Worm (Caenorhabditis elegans) whole organism, L1 larva: Measurements from ENCODE around the gene srh-67.
A peak's percentile ranks its signal among the peaks of the same experiment; 100 is the strongest.

Experiments used
- C16A3.4 ChIP-seq: fragments of 150-350 bp; optimal IDR thresholded peaks from 2 replicates; lab custom pipeline; 2014; ENCODE audit warnings: missing biosample characterization, missing genetic modification characterization
- F16B12.6 ChIP-seq: fragments of 150-350 bp; optimal IDR thresholded peaks from 2 replicates; lab custom pipeline; 2014; ENCODE audit warnings: missing biosample characterization, missing genetic modification characterization
- alr-1 ChIP-seq: fragments of 200-800 bp; sonication (Bioruptor generic); optimal IDR thresholded peaks from 2 replicates; lab custom pipeline; 2018; ENCODE audit warnings: borderline replicate concordance, mild to moderate bottlenecking, missing genetic modification characterization, missing compliant biosample characterization
- aly-2 ChIP-seq: fragments of 150-350 bp; optimal IDR thresholded peaks from 2 replicates; lab custom pipeline; 2014; ENCODE audit warnings: missing biosample characterization, missing genetic modification characterization
- ama-1 ChIP-seq: fragments of 150-350 bp; optimal IDR thresholded peaks from 2 replicates; lab custom pipeline; 2014
- blmp-1 ChIP-seq: fragments of 150-350 bp; optimal IDR thresholded peaks from 2 replicates; lab custom pipeline; 2014; ENCODE audit warnings: missing biosample characterization, missing genetic modification characterization
- ceh-63 ChIP-seq: fragments of 200-800 bp; sonication (Bioruptor generic); optimal IDR thresholded peaks from 2 replicates; lab custom pipeline; 2018; ENCODE audit warnings: mild to moderate bottlenecking, missing genetic modification characterization, missing compliant biosample characterization
- ceh-88 ChIP-seq: fragments of 200-800 bp; sonication (Bioruptor generic); IDR thresholded peaks from 2 replicates; pipeline ENCODE4 v1.3.6; 2022; ENCODE audit warnings: missing genetic modification characterization, missing compliant biosample characterization
- dpl-1 ChIP-seq, 3 experiments: fragments of 150-350 bp in 2 of 3; sonication (generic microtip) in 1 of 3; optimal IDR thresholded peaks; 2 replicates each; lab custom pipeline; 2014 to 2017; ENCODE audit warnings: missing biosample characterization in 3 of 3, missing genetic modification characterization in 3 of 3, missing genetic modification reagents in 3 of 3
- dsc-1 ChIP-seq: sonication (generic microtip); optimal IDR thresholded peaks from 2 replicates; lab custom pipeline; 2016; ENCODE audit warnings: mild to moderate bottlenecking, missing genetic modification characterization, missing compliant biosample characterization
- efl-3 ChIP-seq: fragments of 200-800 bp; sonication (Bioruptor generic); optimal IDR thresholded peaks from 2 replicates; lab custom pipeline; 2018; ENCODE audit warnings: mild to moderate bottlenecking, missing genetic modification characterization, missing compliant biosample characterization
- egl-13 ChIP-seq: sonication (generic microtip); optimal IDR thresholded peaks from 2 replicates; lab custom pipeline; 2016; ENCODE audit warnings: missing genotype, missing genetic modification reagents, missing genetic modification characterization, missing compliant biosample characterization
- elt-2 ChIP-seq: sonication (generic microtip); optimal IDR thresholded peaks from 2 replicates; lab custom pipeline; 2016; ENCODE audit warnings: missing genetic modification characterization, mild to moderate bottlenecking, inconsistent platforms, missing compliant biosample characterization, missing genetic modification reagents
- elt-3 ChIP-seq, 6 experiments: fragments of 150-350 bp in 1 of 6; sonication (generic microtip); optimal IDR thresholded peaks; 2 replicates each; lab custom pipeline; 2017 to 2018; ENCODE audit warnings: missing biosample characterization in 6 of 6, missing genetic modification characterization in 6 of 6, inconsistent platforms in 1 of 6
- ets-5 ChIP-seq: fragments of 200-800 bp; sonication (Bioruptor generic); IDR thresholded peaks from 2 replicates; pipeline ENCODE4 v1.3.6; 2022; ENCODE audit warnings: missing genetic modification characterization, missing compliant biosample characterization
- fkh-4 ChIP-seq: sonication (generic microtip); optimal IDR thresholded peaks from 2 replicates; lab custom pipeline; 2016; ENCODE audit warnings: missing compliant biosample characterization, missing genetic modification characterization, borderline replicate concordance
- fos-1 ChIP-seq: fragments of 150-350 bp; optimal IDR thresholded peaks from 2 replicates; lab custom pipeline; 2014; ENCODE audit warnings: missing biosample characterization, missing genetic modification characterization
- grh-1 ChIP-seq: fragments of 200-800 bp; sonication (Bioruptor generic); IDR thresholded peaks from 2 replicates; pipeline ENCODE4 v1.3.6; 2022; ENCODE audit warnings: missing genetic modification reagents, missing genetic modification characterization, missing compliant biosample characterization
- hlh-4 ChIP-seq: sonication (generic microtip); optimal IDR thresholded peaks from 2 replicates; lab custom pipeline; 2016; ENCODE audit warnings: mild to moderate bottlenecking, missing genetic modification characterization, missing compliant biosample characterization
- hpl-2 ChIP-seq: fragments of 150-350 bp; optimal IDR thresholded peaks from 2 replicates; lab custom pipeline; 2014; ENCODE audit warnings: missing biosample characterization, missing genetic modification reagents, missing genetic modification characterization
- irx-1 ChIP-seq: sonication (generic microtip); optimal IDR thresholded peaks from 2 replicates; lab custom pipeline; 2016; ENCODE audit warnings: missing genetic modification characterization, missing compliant biosample characterization
- isw-1 ChIP-seq: fragments of 200-800 bp; sonication (Bioruptor generic); IDR thresholded peaks from 2 replicates; pipeline ENCODE4 v1.3.6; 2022; ENCODE audit warnings: missing genetic modification characterization, missing compliant biosample characterization
- jun-1 ChIP-seq: fragments of 150-350 bp; optimal IDR thresholded peaks from 2 replicates; lab custom pipeline; 2014; ENCODE audit warnings: missing biosample characterization, missing genetic modification reagents, missing genetic modification characterization
- lin-13 ChIP-seq: fragments of 150-350 bp; optimal IDR thresholded peaks from 2 replicates; lab custom pipeline; 2014; ENCODE audit warnings: missing biosample characterization, missing genetic modification reagents, missing genetic modification characterization
- lin-35 ChIP-seq, 2 experiments: fragments of 150-350 bp; optimal IDR thresholded peaks; 2 replicates each; lab custom pipeline; 2014; ENCODE audit warnings: missing biosample characterization in 2 of 2, missing genetic modification characterization in 2 of 2, missing genetic modification reagents in 2 of 2
- lsy-2 ChIP-seq, 2 experiments: fragments of 150-350 bp; optimal IDR thresholded peaks; 2 replicates each; lab custom pipeline; 2014; ENCODE audit warnings: missing biosample characterization in 2 of 2, missing genetic modification characterization in 2 of 2
- mep-1 ChIP-seq: fragments of 150-350 bp; optimal IDR thresholded peaks from 2 replicates; lab custom pipeline; 2014; ENCODE audit warnings: missing biosample characterization, missing genetic modification characterization
- nhr-12 ChIP-seq: sonication (generic microtip); optimal IDR thresholded peaks from 2 replicates; lab custom pipeline; 2017; ENCODE audit warnings: missing biosample characterization, missing genetic modification characterization
- nhr-19 ChIP-seq: fragments of 200-800 bp; sonication (Bioruptor generic); conservative IDR thresholded peaks from 2 replicates; pipeline ENCODE4 v1.3.6; 2022; ENCODE audit warnings: missing genetic modification characterization, missing compliant biosample characterization
- nhr-237 ChIP-seq: fragments of 150-350 bp; optimal IDR thresholded peaks from 2 replicates; lab custom pipeline; 2014; ENCODE audit warnings: missing biosample characterization, missing genetic modification characterization
- nhr-28 ChIP-seq: fragments of 150-350 bp; optimal IDR thresholded peaks from 2 replicates; lab custom pipeline; 2014; ENCODE audit warnings: missing biosample characterization, missing genetic modification characterization
- nhr-71 ChIP-seq: sonication (generic microtip); optimal IDR thresholded peaks from 2 replicates; lab custom pipeline; 2016; ENCODE audit warnings: mild to moderate bottlenecking, missing genetic modification characterization, moderate library complexity, missing compliant biosample characterization
- nhr-76 ChIP-seq: sonication (generic microtip); optimal IDR thresholded peaks from 2 replicates; lab custom pipeline; 2017; ENCODE audit warnings: missing biosample characterization, missing genetic modification characterization
- nhr-85 ChIP-seq: sonication (generic microtip); peaks from one replicate; lab custom pipeline; 2016; ENCODE audit warnings: missing genetic modification characterization, inconsistent platforms, missing compliant biosample characterization
- nhr-90 ChIP-seq: sonication (generic microtip); optimal IDR thresholded peaks from 2 replicates; lab custom pipeline; 2016; ENCODE audit warnings: mild to moderate bottlenecking, missing genetic modification characterization, missing compliant biosample characterization; ENCODE audit not compliant: poor library complexity
- pax-3 ChIP-seq: fragments of 200-800 bp; sonication (Bioruptor generic); optimal IDR thresholded peaks from 2 replicates; lab custom pipeline; 2018; ENCODE audit warnings: mild to moderate bottlenecking, missing genetic modification characterization, moderate library complexity, missing compliant biosample characterization
- skn-1 ChIP-seq: fragments of 150-350 bp; optimal IDR thresholded peaks from 2 replicates; lab custom pipeline; 2014; ENCODE audit warnings: missing biosample characterization, missing genetic modification characterization
- sptf-1 ChIP-seq: fragments of 150-350 bp; optimal IDR thresholded peaks from 2 replicates; lab custom pipeline; 2014; ENCODE audit warnings: missing biosample characterization, missing genetic modification characterization
- sup-37 ChIP-seq: fragments of 200-800 bp; sonication (Bioruptor generic); optimal IDR thresholded peaks from 2 replicates; lab custom pipeline; 2018; ENCODE audit warnings: mild to moderate bottlenecking, missing genetic modification characterization, missing compliant biosample characterization
- swsn-7 ChIP-seq: sonication (generic microtip); optimal IDR thresholded peaks from 2 replicates; lab custom pipeline; 2016; ENCODE audit warnings: missing genetic modification characterization, missing compliant biosample characterization
- tbx-2 ChIP-seq: sonication (generic microtip); optimal IDR thresholded peaks from 2 replicates; lab custom pipeline; 2016; ENCODE audit warnings: missing genetic modification characterization, missing compliant biosample characterization
- unc-130 ChIP-seq: fragments of 150-350 bp; optimal IDR thresholded peaks from 2 replicates; lab custom pipeline; 2017; ENCODE audit warnings: missing biosample characterization, missing genetic modification characterization, inconsistent platforms
- unc-62 ChIP-seq: fragments of 150-350 bp; optimal IDR thresholded peaks from 2 replicates; lab custom pipeline; 2014; ENCODE audit warnings: missing biosample characterization, missing genetic modification reagents, missing genetic modification characterization
- unc-86 ChIP-seq: sonication (generic microtip); optimal IDR thresholded peaks from 2 replicates; lab custom pipeline; 2016; ENCODE audit warnings: missing genetic modification characterization, missing compliant biosample characterization
- unc-98 ChIP-seq: fragments of 200-800 bp; sonication (Bioruptor generic); IDR thresholded peaks from 2 replicates; pipeline ENCODE4 v1.3.6; 2022; ENCODE audit warnings: missing genetic modification characterization, missing compliant biosample characterization
- xbp-1 ChIP-seq: sonication (generic microtip); optimal IDR thresholded peaks from 2 replicates; lab custom pipeline; 2016; ENCODE audit warnings: missing genetic modification characterization, missing compliant biosample characterization
- zag-1 ChIP-seq: fragments of 150-350 bp; optimal IDR thresholded peaks from 2 replicates; lab custom pipeline; 2014; ENCODE audit warnings: missing biosample characterization, missing genetic modification characterization

srh-67 gene

ce11 chrII:12459422-12459821 lies 49.3 kb upstream of the srh-67 start, which contains the start of gene tag-281 (continued):
- TF ChIP-seq aly-2 (tag; lab: Kevin White, UChicago) (peak; percentile 56), alr-1 (tag; lab: Kevin White, UChicago) (no peak), zag-1 (no peak), lsy-2 (tag; optimal IDR thresholded peaks at IDR 0.05; lab: Kevin White, UChicago) (peak; percentile 91 to 93), ets-5 (GFP tag; lab: Robert Waterston, UW) (no peak), F16B12.6 (tag; lab: Kevin White, UChicago) (peak; percentile 72), nhr-85 (tag; lab: Kevin White, UChicago) (peak; percentile 93), fkh-4 (no peak), xbp-1 (peak; percentile 87), nhr-12 (tag; lab: Kevin White, UChicago) (no peak), jun-1 (tag; lab: Kevin White, UChicago) (peak; percentile 86), blmp-1 (tag; lab: Kevin White, UChicago) (peak; percentile 65), ceh-88 (GFP tag; lab: Robert Waterston, UW) (peak; percentile 54; the same call in 1 of the 2 replicates), egl-13 (tag; lab: Kevin White, UChicago) (peak; percentile 72), lin-13 (peak; percentile 86), nhr-71 (tag; lab: Kevin White, UChicago) (peak; percentile 94), swsn-7 (tag; lab: Kevin White, UChicago) (peak; percentile 87), unc-86 (peak; percentile 86), C16A3.4 (tag; lab: Kevin White, UChicago) (peak; percentile 69), nhr-90 (tag; lab: Kevin White, UChicago) (peak; percentile 90), sup-37 (GFP tag; lab: Kevin White, UChicago) (peak; percentile 47), efl-3 (GFP tag; lab: Kevin White, UChicago) (no peak), mep-1 (tag; lab: Kevin White, UChicago) (peak; percentile 91), ceh-63 (GFP tag; lab: Kevin White, UChicago) (no peak), grh-1 (GFP tag; lab: Robert Waterston, UW) (peak; percentile 86), unc-62 (GFP tag; lab: Kevin White, UChicago) (no peak), hpl-2 (GFP tag; lab: Kevin White, UChicago) (no peak), nhr-237 (no peak), isw-1 (peak; percentile 87), elt-2 (peak; percentile 48), ama-1 (lab: Kevin White, UChicago) (no peak), unc-130 (tag; lab: Kevin White, UChicago) (peak; percentile 70), irx-1 (tag; lab: Kevin White, UChicago) (peak; percentile 75), sptf-1 (tag; lab: Kevin White, UChicago) (no peak), unc-98 (peak; percentile 36; the same call in 1 of the 2 replicates), fos-1 (peak; percentile 78), nhr-19 (peak; percentile 89), pax-3 (tag; lab: Kevin White, UChicago) (peak; percentile 76), nhr-28 (tag; lab: Kevin White, UChicago) (no peak), nhr-76 (tag; lab: Kevin White, UChicago) (no peak), dpl-1 (GFP tag; optimal IDR thresholded peaks at IDR 0.05; lab: Kevin White, UChicago) (peak; percentile 98 to 99 (median 98)), hlh-4 (tag; lab: Kevin White, UChicago) (no peak), lin-35 (GFP tag; optimal IDR thresholded peaks at IDR 0.05; lab: Kevin White, UChicago) (peak; percentile 99), elt-3 (tag; optimal IDR thresholded peaks at IDR 0.05; lab: Kevin White, UChicago) (peak in 2 of 6 experiments; percentile 74 to 86), skn-1 (tag; lab: Kevin White, UChicago) (peak; percentile 84), tbx-2 (tag; lab: Kevin White, UChicago) (peak; percentile 87), dsc-1 (tag; lab: Kevin White, UChicago) (peak; percentile 84)
